Fruit fly (Drosophila melanogaster): ENCODE data around the gene Or1a.

Gene Or1a

dm6 chrX:345246-345645 lies 30.3 kb downstream of the Or1a start (continued):
- TF ChIP-seq CG15011 (GFP tag; optimal IDR thresholded peaks at IDR 0.05): no peak
- no peak for TF ChIP-seq p53 (GFP tag; optimal IDR thresholded peaks at IDR 0.05)
- TF ChIP-seq Hmr (GFP tag; optimal IDR thresholded peaks at IDR 0.05): no peak
- TF ChIP-seq Hsf (GFP tag; optimal IDR thresholded peaks at IDR 0.05): peak; percentile 1
- no peak for TF ChIP-seq odd (GFP tag; optimal IDR thresholded peaks at IDR 0.05)
- TF ChIP-seq Tbp (GFP tag; optimal IDR thresholded peaks at IDR 0.05): no peak
- TF ChIP-seq Bgb (GFP tag; IDR thresholded peaks at IDR 0.05; ENCODE audit: partially characterized antibody): no peak
- no peak for TF ChIP-seq Camta (GFP tag; optimal IDR thresholded peaks at IDR 0.05)
- TF ChIP-seq Hr39 (optimal IDR thresholded peaks at IDR 0.05): no peak
- TF ChIP-seq CG6254 (GFP tag; optimal IDR thresholded peaks at IDR 0.05): no peak
- TF ChIP-seq CG12236 (GFP tag; optimal IDR thresholded peaks at IDR 0.05): no peak
- TF ChIP-seq Doc2 (GFP tag; IDR thresholded peaks at IDR 0.05): no peak
- peak; percentile 26; the same call in 1 of the 2 replicates for TF ChIP-seq Ptx1 (GFP tag; IDR thresholded peaks at IDR 0.05)
- no peak for TF ChIP-seq dimm (GFP tag; IDR thresholded peaks at IDR 0.05)
- no peak for TF ChIP-seq ssp (GFP tag; IDR thresholded peaks at IDR 0.05)
- TF ChIP-seq CG8281 (tag; optimal IDR thresholded peaks at IDR 0.05): no peak
- TF ChIP-seq aop (GFP tag; IDR thresholded peaks at IDR 0.05): no peak
- no peak for TF ChIP-seq CG32767 (GFP tag; IDR thresholded peaks at IDR 0.05)
- TF ChIP-seq CG12155 (GFP tag; optimal IDR thresholded peaks at IDR 0.05): no peak
- no peak for TF ChIP-seq ci (GFP tag; IDR thresholded peaks at IDR 0.05)
- no peak for TF ChIP-seq Hr3 (GFP tag; optimal IDR thresholded peaks at IDR 0.05)
- TF ChIP-seq CG14050 (GFP tag; IDR thresholded peaks at IDR 0.05): no peak
- no peak for TF ChIP-seq Dek (tag; optimal IDR thresholded peaks at IDR 0.05)
- TF ChIP-seq cato (GFP tag; optimal IDR thresholded peaks at IDR 0.05; ENCODE audit: borderline replicate concordance): no peak
- TF ChIP-seq repo (GFP tag; optimal IDR thresholded peaks at IDR 0.05): no peak
- TF ChIP-seq CG17802 (tag; optimal IDR thresholded peaks at IDR 0.05): no peak
- no peak for TF ChIP-seq ac (GFP tag; optimal IDR thresholded peaks at IDR 0.05)
- no peak for TF ChIP-seq CG8089 (GFP tag; optimal IDR thresholded peaks at IDR 0.05)
- no peak for TF ChIP-seq sqz (GFP tag; optimal IDR thresholded peaks at IDR 0.05)
- no peak for TF ChIP-seq run (tag; optimal IDR thresholded peaks at IDR 0.05)
- TF ChIP-seq CG5245 (GFP tag; optimal IDR thresholded peaks at IDR 0.05): no peak
- no peak for TF ChIP-seq CG2712 (tag; optimal IDR thresholded peaks at IDR 0.05)
- no peak for TF ChIP-seq sna (GFP tag; IDR thresholded peaks at IDR 0.05; ENCODE audit: partially characterized antibody)
- TF ChIP-seq HLH3B (GFP tag; IDR thresholded peaks at IDR 0.05): 0 out of 2 replicates have a peak, but pooled peaks have one; percentile 9
- TF ChIP-seq tup (GFP tag; optimal IDR thresholded peaks at IDR 0.05): no peak
- TF ChIP-seq Dad (GFP tag; optimal IDR thresholded peaks at IDR 0.05): no peak
- TF ChIP-seq klu (GFP tag; IDR thresholded peaks at IDR 0.05): no peak
- TF ChIP-seq CG1024 (GFP tag; IDR thresholded peaks at IDR 0.05): no peak
- no peak for TF ChIP-seq gsb (GFP tag; IDR thresholded peaks at IDR 0.05)
- TF ChIP-seq CG7745 (tag; optimal IDR thresholded peaks at IDR 0.05): no peak
- TF ChIP-seq BtbVII (GFP tag; optimal IDR thresholded peaks at IDR 0.05): no peak
- no peak for TF ChIP-seq Fer3 (tag; optimal IDR thresholded peaks at IDR 0.05)
- TF ChIP-seq ab (GFP tag; optimal IDR thresholded peaks at IDR 0.05): no peak
- peak; percentile 38; the same call in 1 of the 2 replicates for TF ChIP-seq CG31441 (GFP tag; IDR thresholded peaks at IDR 0.05)
- no peak for TF ChIP-seq her (GFP tag; optimal IDR thresholded peaks at IDR 0.05)
- TF ChIP-seq CG30403 (GFP tag; optimal IDR thresholded peaks at IDR 0.05): peak; percentile 29
- TF ChIP-seq CG34422 (GFP tag; IDR thresholded peaks at IDR 0.05): no peak
- no peak for TF ChIP-seq fu2 (GFP tag; optimal IDR thresholded peaks at IDR 0.05)
- TF ChIP-seq knrl (GFP tag; IDR thresholded peaks at IDR 0.05; ENCODE audit: partially characterized antibody): no peak
- TF ChIP-seq ranshi (GFP tag; IDR thresholded peaks at IDR 0.05): no peak
- peak; percentile 91 for TF ChIP-seq Drgx (GFP tag; IDR thresholded peaks at IDR 0.05)
- no peak for TF ChIP-seq CG3995 (GFP tag; optimal IDR thresholded peaks at IDR 0.05)
- TF ChIP-seq stc (GFP tag; IDR thresholded peaks at IDR 0.05): no peak
- TF ChIP-seq CG3838 (GFP tag; optimal IDR thresholded peaks at IDR 0.05): no peak
